Worm (Caenorhabditis elegans): Measurements from ENCODE around the gene cgp-1.

ce11 chrV:150059-150458 lies 27.5 kb upstream of the cgp-1 start:
- TF ChIP-seq pes-1 (GFP tag; IDR thresholded peaks at IDR 0.05) (no peak), hmbx-1 (tag; optimal IDR thresholded peaks at IDR 0.05) (no peak), ceh-13 (GFP tag; optimal IDR thresholded peaks at IDR 0.05) (no peak), ama-1 (optimal IDR thresholded peaks at IDR 0.05) (no peak), ets-7 (tag; optimal IDR thresholded peaks at IDR 0.05) (no peak), flt-1 (GFP tag; IDR thresholded peaks at IDR 0.05) (no peak), sea-1 (GFP tag; conservative IDR thresholded peaks at IDR 0.05) (no peak), tbx-11 (GFP tag; IDR thresholded peaks at IDR 0.05) (no peak)
